Worm (Caenorhabditis elegans) whole organism, L1 larva: Measurements from ENCODE around the gene frpr-6.

Source experiments
- blmp-1 ChIP-seq: fragments of 150-350 bp; optimal IDR thresholded peaks from 2 replicates; lab custom pipeline; 2014; ENCODE audit warnings: missing biosample characterization, missing genetic modification characterization
- ceh-88 ChIP-seq: fragments of 200-800 bp; sonication (Bioruptor generic); IDR thresholded peaks from 2 replicates; pipeline ENCODE4 v1.3.6; 2022; ENCODE audit warnings: missing genetic modification characterization, missing compliant biosample characterization
- efl-1 ChIP-seq, 4 experiments: fragments of 150-350 bp; optimal IDR thresholded peaks in 3 of 4; peaks in 1 of 4; 1 replicate in 1 of 4; 2 replicates in 3 of 4; lab custom pipeline; 2014; ENCODE audit warnings: missing biosample characterization in 2 of 4, missing genetic modification characterization in 2 of 4, missing genetic modification reagents in 2 of 4
- fkh-10 ChIP-seq: sonication (generic microtip); optimal IDR thresholded peaks from 2 replicates; lab custom pipeline; 2017; ENCODE audit warnings: missing biosample characterization, missing genetic modification reagents, missing genetic modification characterization
- hlh-4 ChIP-seq: sonication (generic microtip); optimal IDR thresholded peaks from 2 replicates; lab custom pipeline; 2016; ENCODE audit warnings: mild to moderate bottlenecking, missing genetic modification characterization, missing compliant biosample characterization
- nhr-28 ChIP-seq: fragments of 150-350 bp; optimal IDR thresholded peaks from 2 replicates; lab custom pipeline; 2014; ENCODE audit warnings: missing biosample characterization, missing genetic modification characterization

The frpr-6 gene

ce11 chrV:9053235-9053634, 47.7 kb downstream of the frpr-6 start:
- TF ChIP-seq nhr-28, result no peak
- peak; percentile 70 for TF ChIP-seq hlh-4 (tag; lab: Kevin White, UChicago)

DNA sequence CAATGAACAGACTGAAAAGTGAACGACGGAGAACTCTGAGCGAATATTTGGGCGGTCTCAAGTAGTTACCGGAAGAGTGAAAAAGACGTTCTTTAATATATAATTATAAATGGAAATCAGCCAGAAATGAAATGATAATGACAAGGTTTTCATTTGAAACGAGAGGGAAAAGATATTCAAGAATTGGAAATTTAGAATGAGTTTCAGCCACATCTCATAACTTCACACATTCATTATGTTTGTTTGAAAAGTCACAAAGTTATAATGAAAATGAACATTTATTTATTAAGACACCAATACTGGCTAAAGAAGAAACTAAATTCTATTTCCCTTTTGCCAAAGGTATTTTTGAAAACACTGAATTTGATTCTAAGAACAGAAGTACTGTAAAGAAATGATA, 49.9 kb downstream of the frpr-6 start, which contains the start of gene C25E10.7:
Gene C25E10.7 (minus strand): TSS at position 101 of the 400 bp plus-strand sequence.
- no peak for TF ChIP-seq blmp-1
- no peak for TF ChIP-seq fkh-10
- no peak for TF ChIP-seq efl-1 (optimal IDR thresholded peaks at IDR 0.05; lab: Kevin White, UChicago)
- TF ChIP-seq efl-1 (GFP tag; optimal IDR thresholded peaks at IDR 0.05 in 1 of 2; lab: Kevin White, UChicago), result peak in 1 of 2 experiments; percentile 40
- TF ChIP-seq ceh-88 (GFP tag; lab: Robert Waterston, UW), result no peak
